Fruit fly (Drosophila melanogaster): ENCODE results near the gene CG14692.

CG14692 gene

dm6 chr3R:10803855-10804254 is at the start of gene CG14692:
Gene CG14692 (minus strand): TSS chr3R:10803955.
- no peak for TF ChIP-seq Myc (optimal IDR thresholded peaks at IDR 0.05)
- no peak for TF ChIP-seq ttk (optimal IDR thresholded peaks at IDR 0.05)
- TF ChIP-seq h (optimal IDR thresholded peaks at IDR 0.05): no peak
- TF ChIP-seq psq (optimal IDR thresholded peaks at IDR 0.05): no peak
- no peak for TF ChIP-seq insv (optimal IDR thresholded peaks at IDR 0.05)
- no peak for TF ChIP-seq Sin3A (optimal IDR thresholded peaks at IDR 0.05)

dm6 chr3R:10852232-10852774 is 48.5 kb upstream of the CG14692 start, which contains the start of gene CG4565:
Gene CG4565 (plus strand): TSS chr3R:10852724.
- TF ChIP-seq Sin3A (optimal IDR thresholded peaks at IDR 0.05) (no peak), insv (optimal IDR thresholded peaks at IDR 0.05) (no peak), Myc (optimal IDR thresholded peaks at IDR 0.05) (no peak), ttk (optimal IDR thresholded peaks at IDR 0.05) (no peak), h (optimal IDR thresholded peaks at IDR 0.05) (no peak), psq (optimal IDR thresholded peaks at IDR 0.05) (no peak)

- TF ChIP-seq insv (optimal IDR thresholded peaks at IDR 0.05) (no peak), Sin3A (optimal IDR thresholded peaks at IDR 0.05) (no peak), psq (optimal IDR thresholded peaks at IDR 0.05) (no peak), h (optimal IDR thresholded peaks at IDR 0.05) (no peak), Myc (optimal IDR thresholded peaks at IDR 0.05) (no peak), ttk (optimal IDR thresholded peaks at IDR 0.05) (no peak)
Measured at dm6 chr3R:10850636-10851035, 46.9 kb upstream of the CG14692 start.

- TF ChIP-seq h (optimal IDR thresholded peaks at IDR 0.05) (no peak), ttk (optimal IDR thresholded peaks at IDR 0.05) (no peak), insv (optimal IDR thresholded peaks at IDR 0.05) (no peak), Sin3A (optimal IDR thresholded peaks at IDR 0.05) (no peak), psq (optimal IDR thresholded peaks at IDR 0.05) (no peak), Myc (optimal IDR thresholded peaks at IDR 0.05) (no peak)
Measured at dm6 chr3R:10849515-10849973, 45.8 kb upstream of the CG14692 start, which contains the start of gene CG42394. Gene CG42394 (plus strand): TSS chr3R:10849825.

dm6 chr3R:10842422-10842821 is 38.7 kb upstream of the CG14692 start:
- TF ChIP-seq insv (optimal IDR thresholded peaks at IDR 0.05): no peak
- no peak for TF ChIP-seq Myc (optimal IDR thresholded peaks at IDR 0.05)
- no peak for TF ChIP-seq Sin3A (optimal IDR thresholded peaks at IDR 0.05)
- no peak for TF ChIP-seq h (optimal IDR thresholded peaks at IDR 0.05)
- TF ChIP-seq ttk (optimal IDR thresholded peaks at IDR 0.05): no peak
- no peak for TF ChIP-seq psq (optimal IDR thresholded peaks at IDR 0.05)

dm6 chr3R:10836924-10837323 is 33.2 kb upstream of the CG14692 start:
- TF ChIP-seq h (optimal IDR thresholded peaks at IDR 0.05): no peak
- TF ChIP-seq psq (optimal IDR thresholded peaks at IDR 0.05): no peak
- no peak for TF ChIP-seq Sin3A (optimal IDR thresholded peaks at IDR 0.05)
- no peak for TF ChIP-seq Myc (optimal IDR thresholded peaks at IDR 0.05)
- TF ChIP-seq insv (optimal IDR thresholded peaks at IDR 0.05): no peak
- no peak for TF ChIP-seq ttk (optimal IDR thresholded peaks at IDR 0.05)

- TF ChIP-seq psq (optimal IDR thresholded peaks at IDR 0.05) (no peak), ttk (optimal IDR thresholded peaks at IDR 0.05) (no peak), Myc (optimal IDR thresholded peaks at IDR 0.05) (no peak), Sin3A (optimal IDR thresholded peaks at IDR 0.05) (no peak), insv (optimal IDR thresholded peaks at IDR 0.05) (no peak), h (optimal IDR thresholded peaks at IDR 0.05) (no peak)
Measured at dm6 chr3R:10834893-10835292, 31.1 kb upstream of the CG14692 start.

dm6 chr3R:10832526-10833165 is 28.9 kb upstream of the CG14692 start:
- no peak for TF ChIP-seq Myc (optimal IDR thresholded peaks at IDR 0.05)
- TF ChIP-seq psq (optimal IDR thresholded peaks at IDR 0.05): no peak
- TF ChIP-seq Sin3A (optimal IDR thresholded peaks at IDR 0.05): no peak
- no peak for TF ChIP-seq insv (optimal IDR thresholded peaks at IDR 0.05)
- no peak for TF ChIP-seq h (optimal IDR thresholded peaks at IDR 0.05)
- no peak for TF ChIP-seq ttk (optimal IDR thresholded peaks at IDR 0.05)

dm6 chr3R:10829746-10830145 is 26.0 kb upstream of the CG14692 start:
- TF ChIP-seq psq (optimal IDR thresholded peaks at IDR 0.05): no peak
- no peak for TF ChIP-seq Myc (optimal IDR thresholded peaks at IDR 0.05)
- no peak for TF ChIP-seq Sin3A (optimal IDR thresholded peaks at IDR 0.05)
- TF ChIP-seq h (optimal IDR thresholded peaks at IDR 0.05): no peak
- no peak for TF ChIP-seq ttk (optimal IDR thresholded peaks at IDR 0.05)
- no peak for TF ChIP-seq insv (optimal IDR thresholded peaks at IDR 0.05)

dm6 chr3R:10828688-10829087 is 24.9 kb upstream of the CG14692 start:
- TF ChIP-seq h (optimal IDR thresholded peaks at IDR 0.05) (no peak), psq (optimal IDR thresholded peaks at IDR 0.05) (no peak), Sin3A (optimal IDR thresholded peaks at IDR 0.05) (no peak), insv (optimal IDR thresholded peaks at IDR 0.05) (no peak), ttk (optimal IDR thresholded peaks at IDR 0.05) (no peak)

dm6 chr3R:10826796-10827524 is 23.2 kb upstream of the CG14692 start, which contains the start of gene Cad86C:
Gene Cad86C (plus strand): TSS chr3R:10827079.
- TF ChIP-seq h (optimal IDR thresholded peaks at IDR 0.05): no peak
- no peak for TF ChIP-seq psq (optimal IDR thresholded peaks at IDR 0.05)
- TF ChIP-seq Sin3A (optimal IDR thresholded peaks at IDR 0.05): no peak
- TF ChIP-seq ttk (optimal IDR thresholded peaks at IDR 0.05): no peak
- no peak for TF ChIP-seq Myc (optimal IDR thresholded peaks at IDR 0.05)
- no peak for TF ChIP-seq insv (optimal IDR thresholded peaks at IDR 0.05)

- TF ChIP-seq Myc (optimal IDR thresholded peaks at IDR 0.05) (no peak), Sin3A (optimal IDR thresholded peaks at IDR 0.05) (no peak), psq (optimal IDR thresholded peaks at IDR 0.05) (no peak), ttk (optimal IDR thresholded peaks at IDR 0.05) (no peak), h (optimal IDR thresholded peaks at IDR 0.05) (no peak), insv (optimal IDR thresholded peaks at IDR 0.05) (no peak)
Measured at dm6 chr3R:10815032-10815431, 11.3 kb upstream of the CG14692 start, which contains the start of the genes CG14693 and TTLL15. Gene CG14693 (minus strand): TSS chr3R:10815047. Gene TTLL15 (plus strand): TSS chr3R:10815288.

All from Kc167 (cell line).